Fruit fly (Drosophila melanogaster) S2 (cell line): ENCODE results near the gene CG33080.

Source experiments
- CG8478 ChIP-seq: fragments of >200 bp; optimal IDR thresholded peaks from 2 replicates; lab custom pipeline; 2018
- CTCF ChIP-seq, 2 experiments: fragments of >200 bp; optimal IDR thresholded peaks; 2 replicates each; lab custom pipeline; 2018

DNA sequence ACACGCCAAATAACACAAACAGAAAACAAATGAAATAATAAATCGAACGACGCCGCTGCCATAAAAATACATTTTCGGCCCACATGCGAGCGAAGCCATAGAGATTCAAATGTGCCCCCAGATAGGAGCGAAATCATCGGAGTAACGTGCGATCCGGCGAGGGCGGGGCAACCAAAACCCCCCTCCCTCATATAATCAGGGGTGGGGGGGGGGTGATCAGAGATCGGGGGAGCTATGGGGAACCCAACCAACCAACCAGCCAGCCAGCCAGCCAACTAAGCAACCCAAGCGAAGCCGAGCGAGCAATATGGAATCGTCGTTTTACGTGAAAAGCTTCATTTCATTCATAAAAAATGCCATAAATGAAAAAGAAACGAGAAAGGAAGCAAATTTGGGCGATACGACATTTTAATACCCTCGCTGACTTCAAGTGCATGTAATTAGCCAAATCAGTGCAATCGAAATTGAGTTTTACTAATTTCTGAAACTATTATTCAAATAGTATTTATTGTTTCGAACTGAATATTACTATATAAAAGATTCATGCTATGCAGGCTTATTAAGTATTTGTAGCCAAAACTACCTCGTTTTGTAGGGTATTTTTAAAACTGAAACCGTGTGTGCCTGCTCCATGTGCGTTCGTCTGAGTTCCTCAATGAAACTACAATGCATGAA is 17.6 kb downstream of the CG33080 start:
- TF ChIP-seq CG8478 (no peak), CTCF (optimal IDR thresholded peaks at IDR 0.05; lab: Kevin White, UChicago) (no peak)
